Fruit fly (Drosophila melanogaster): ENCODE measurements around the gene fzr.
A peak's percentile ranks its signal among the peaks of the same experiment; 100 is the strongest.

fzr gene

dm6 chrX:4690767-4691166 lies 11.4 kb upstream of the fzr start (continued):
- no peak for TF ChIP-seq CG5953 (GFP tag; IDR thresholded peaks at IDR 0.05)
- TF ChIP-seq Oli (tag; optimal IDR thresholded peaks at IDR 0.05) = no peak
- TF ChIP-seq CG10274 (GFP tag; optimal IDR thresholded peaks at IDR 0.05) = no peak
- TF ChIP-seq Opbp (GFP tag; IDR thresholded peaks at IDR 0.05; ENCODE audit: partially characterized antibody) = no peak
- no peak for TF ChIP-seq kni (GFP tag; optimal IDR thresholded peaks at IDR 0.05)
- TF ChIP-seq Tbp (GFP tag; optimal IDR thresholded peaks at IDR 0.05) = no peak
- TF ChIP-seq Dbx (GFP tag; IDR thresholded peaks at IDR 0.05) = no peak
- no peak for TF ChIP-seq onecut (GFP tag; IDR thresholded peaks at IDR 0.05)
- TF ChIP-seq CG14860 (GFP tag; IDR thresholded peaks at IDR 0.05; ENCODE audit: partially characterized antibody) = no peak
- TF ChIP-seq aop (GFP tag; IDR thresholded peaks at IDR 0.05) = no peak
- no peak for TF ChIP-seq Sox102F (GFP tag; optimal IDR thresholded peaks at IDR 0.05)

dm6 chrX:4687778-4688399 lies 8.6 kb upstream of the fzr start, which contains the start of gene ctp:
Gene ctp, plus strand, starts transcription at chrX:4687800.
- TF ChIP-seq CG1529 (GFP tag; optimal IDR thresholded peaks at IDR 0.05) (no peak), CG30431 (GFP tag; optimal IDR thresholded peaks at IDR 0.05) (no peak), insv (GFP tag; optimal IDR thresholded peaks at IDR 0.05) (peak in 1 of 2 experiments; percentile 24), Sox100B (GFP tag; optimal IDR thresholded peaks at IDR 0.05) (no peak), salm (tag; optimal IDR thresholded peaks at IDR 0.05) (no peak), Ets97D (GFP tag; optimal IDR thresholded peaks at IDR 0.05) (peak; percentile 16), CG8290 (GFP tag; optimal IDR thresholded peaks at IDR 0.05) (peak; percentile 95), CG8290 (tag; optimal IDR thresholded peaks at IDR 0.05) (peak; percentile 90 to 93), CG3281 (GFP tag; optimal IDR thresholded peaks at IDR 0.05) (peak; percentile 31), Ptx1 (GFP tag; IDR thresholded peaks at IDR 0.05) (peak; percentile 32), CG11696 (GFP tag; IDR thresholded peaks at IDR 0.05) (no peak), HmgZ (tag; optimal IDR thresholded peaks at IDR 0.05) (peak; percentile 56), Hmr (GFP tag; optimal IDR thresholded peaks at IDR 0.05) (peak; percentile 57), Hand (GFP tag; optimal IDR thresholded peaks at IDR 0.05) (peak; percentile 22), CG10274 (GFP tag; optimal IDR thresholded peaks at IDR 0.05) (no peak), dimm (GFP tag; IDR thresholded peaks at IDR 0.05) (no peak), CG18476 (GFP tag; optimal IDR thresholded peaks at IDR 0.05) (no peak), E2f2 (GFP tag; IDR thresholded peaks at IDR 0.05) (peak; percentile 55; the same call in 1 of the 2 replicates), oc (tag; optimal IDR thresholded peaks at IDR 0.05) (peak; percentile 27), Bteb2 (GFP tag; optimal IDR thresholded peaks at IDR 0.05) (peak; percentile 21), D19B (GFP tag; optimal IDR thresholded peaks at IDR 0.05) (no peak), CG13424 (tag; optimal IDR thresholded peaks at IDR 0.05) (peak; percentile 49), ab (GFP tag; optimal IDR thresholded peaks at IDR 0.05) (no peak), ash1 (GFP tag; optimal IDR thresholded peaks at IDR 0.05) (peak; percentile 12), Med (GFP tag) (peak; percentile 88), CG6791 (GFP tag; IDR thresholded peaks at IDR 0.05; ENCODE audit: partially characterized antibody) (peak; percentile 58; the same call in 2 of the 3 replicates), bcd (GFP tag; optimal IDR thresholded peaks at IDR 0.05) (peak; percentile 16), CG17359 (tag; optimal IDR thresholded peaks at IDR 0.05) (peak; percentile 32), CG4404 (GFP tag; IDR thresholded peaks at IDR 0.05) (peak; percentile 33; the same call in 1 of the 2 replicates), Xrp1 (GFP tag; IDR thresholded peaks at IDR 0.05) (peak; percentile 44; the same call in 1 of the 2 replicates), HmgD (GFP tag; optimal IDR thresholded peaks at IDR 0.05) (peak; percentile 37), CG17568 (GFP tag; optimal IDR thresholded peaks at IDR 0.05) (peak; percentile 54), CG1233 (GFP tag; optimal IDR thresholded peaks at IDR 0.05) (no peak), tx (GFP tag; optimal IDR thresholded peaks at IDR 0.05) (peak; percentile 9), run (tag; optimal IDR thresholded peaks at IDR 0.05) (no peak), Tbp (GFP tag; optimal IDR thresholded peaks at IDR 0.05) (no peak), C15 (GFP tag; IDR thresholded peaks at IDR 0.05) (no peak), tin (GFP tag; optimal IDR thresholded peaks at IDR 0.05) (peak; percentile 14), CG12236 (GFP tag; optimal IDR thresholded peaks at IDR 0.05) (no peak), jing (GFP tag; optimal IDR thresholded peaks at IDR 0.05) (no peak)
